Worm (Caenorhabditis elegans) whole organism, young adult: ENCODE results near the gene jmjd-3.3.
A peak's percentile ranks its signal among the peaks of the same experiment; 100 is the strongest.

ENCODE experiments used
- B0261.1 ChIP-seq: sonication (generic microtip); optimal IDR thresholded peaks from 2 replicates; lab custom pipeline; 2016; ENCODE audit warnings: mild to moderate bottlenecking, missing genetic modification characterization, moderate library complexity, missing compliant biosample characterization
- D2030.7 ChIP-seq: fragments of 200-800 bp; sonication (Bioruptor generic); IDR thresholded peaks from 2 replicates; pipeline ENCODE4 v1.3.6; 2022; ENCODE audit warnings: missing genetic modification reagents, missing genetic modification characterization, missing compliant biosample characterization
- F23B12.7 ChIP-seq: sonication (generic microtip); optimal IDR thresholded peaks from 2 replicates; lab custom pipeline; 2017; ENCODE audit warnings: missing genetic modification characterization, mild to moderate bottlenecking, missing compliant biosample characterization, antibody characterized with exemption, moderate library complexity; ENCODE audit not compliant: insufficient read depth
- F49E8.2 ChIP-seq: sonication (generic microtip); optimal IDR thresholded peaks from 3 replicates; lab custom pipeline; 2017; ENCODE audit warnings: missing genetic modification characterization, mild to moderate bottlenecking, missing compliant biosample characterization, antibody characterized with exemption, moderate library complexity; ENCODE audit not compliant: insufficient read depth
- F55B11.4 ChIP-seq: sonication (generic microtip); optimal IDR thresholded peaks from 2 replicates; lab custom pipeline; 2016; ENCODE audit warnings: missing compliant biosample characterization, missing genetic modification characterization, borderline replicate concordance; ENCODE audit not compliant: insufficient read depth
- K11D2.4 ChIP-seq: fragments of 200-800 bp; sonication (Bioruptor generic); IDR thresholded peaks from 2 replicates; pipeline ENCODE4 v1.3.6; 2022; ENCODE audit warnings: missing genetic modification reagents, missing genetic modification characterization, missing compliant biosample characterization
- Y53F4B.3 ChIP-seq: fragments of 200-800 bp; sonication (Bioruptor generic); IDR thresholded peaks from 2 replicates; pipeline ENCODE4 v1.3.6; 2022; ENCODE audit warnings: missing genetic modification reagents, missing genetic modification characterization, missing compliant biosample characterization
- Y79H2A.3 ChIP-seq: fragments of 200-800 bp; sonication (Bioruptor generic); conservative IDR thresholded peaks from 2 replicates; pipeline ENCODE4 v1.3.6; 2022; ENCODE audit warnings: missing genetic modification reagents, missing genetic modification characterization, missing compliant biosample characterization
- ama-1 ChIP-seq, 3 experiments: fragments of 150-350 bp in 1 of 3; sonication (generic microtip) in 2 of 3; optimal IDR thresholded peaks; 2 replicates each; lab custom pipeline; 2014 to 2018; ENCODE audit warnings: missing biosample characterization in 2 of 3, missing genetic modification characterization in 2 of 3, missing genetic modification reagents in 2 of 3
- atf-7 ChIP-seq: sonication (generic microtip); optimal IDR thresholded peaks from 2 replicates; lab custom pipeline; 2017; ENCODE audit warnings: mild to moderate bottlenecking, missing genetic modification characterization, missing compliant biosample characterization
- die-1 ChIP-seq: sonication (generic microtip); optimal IDR thresholded peaks from 2 replicates; lab custom pipeline; 2016; ENCODE audit warnings: missing genotype, mild to moderate bottlenecking, missing genetic modification characterization, missing compliant biosample characterization
- dox-1 ChIP-seq: fragments of 200-800 bp; sonication (Bioruptor generic); IDR thresholded peaks from 2 replicates; pipeline ENCODE4 v1.3.6; 2022; ENCODE audit warnings: missing genetic modification reagents, missing genetic modification characterization, missing compliant biosample characterization
- gei-17 ChIP-seq: fragments of 200-800 bp; sonication (Bioruptor generic); optimal IDR thresholded peaks from 2 replicates; lab custom pipeline; 2018; ENCODE audit warnings: mild to moderate bottlenecking, missing genetic modification characterization, missing compliant biosample characterization
- him-1 ChIP-seq: sonication (generic microtip); optimal IDR thresholded peaks from 2 replicates; lab custom pipeline; 2016; ENCODE audit warnings: missing genotype, missing genetic modification reagents, missing genetic modification characterization, missing compliant biosample characterization
- hlh-12 ChIP-seq: sonication (generic microtip); optimal IDR thresholded peaks from 2 replicates; lab custom pipeline; 2016; ENCODE audit warnings: missing genetic modification characterization, missing compliant biosample characterization
- hsf-1 ChIP-seq: fragments of 200-800 bp; sonication (Bioruptor generic); IDR thresholded peaks from 2 replicates; pipeline ENCODE4 v1.3.6; 2022; ENCODE audit warnings: missing genetic modification reagents, missing genetic modification characterization, missing compliant biosample characterization
- lag-1 ChIP-seq: fragments of 200-800 bp; sonication (Bioruptor generic); IDR thresholded peaks from 2 replicates; pipeline ENCODE4 v1.3.6; 2022; ENCODE audit warnings: missing genetic modification reagents, missing genetic modification characterization, missing compliant biosample characterization
- let-607 ChIP-seq, 2 experiments: fragments of 200-800 bp in 1 of 2; sonication (Bioruptor generic) in 1 of 2; sonication (generic microtip) in 1 of 2; optimal IDR thresholded peaks; 2 replicates each; lab custom pipeline; 2016 to 2018; ENCODE audit warnings: mild to moderate bottlenecking in 2 of 2, missing compliant biosample characterization in 2 of 2, missing genetic modification characterization in 2 of 2, moderate library complexity in 2 of 2, missing genotype in 1 of 2
- lin-26 ChIP-seq: fragments of 200-800 bp; sonication (Bioruptor generic); IDR thresholded peaks from 2 replicates; pipeline ENCODE4 v1.3.6; 2022; ENCODE audit warnings: missing genetic modification reagents, missing genetic modification characterization, missing compliant biosample characterization
- lin-54 ChIP-seq: fragments of 200-800 bp; sonication (Bioruptor generic); optimal IDR thresholded peaks from 2 replicates; lab custom pipeline; 2018; ENCODE audit warnings: mild to moderate bottlenecking, missing genetic modification characterization, missing compliant biosample characterization
- nfyb-1 ChIP-seq: fragments of 200-800 bp; sonication (Bioruptor generic); IDR thresholded peaks from 2 replicates; pipeline ENCODE4 v1.3.6; 2022; ENCODE audit warnings: missing genetic modification reagents, missing genetic modification characterization, missing compliant biosample characterization
- nhr-179 ChIP-seq: sonication (generic microtip); optimal IDR thresholded peaks from 2 replicates; lab custom pipeline; 2016; ENCODE audit warnings: mild to moderate bottlenecking, missing genetic modification characterization, missing compliant biosample characterization
- nhr-80 ChIP-seq: sonication (generic microtip); optimal IDR thresholded peaks from 2 replicates; lab custom pipeline; 2016; ENCODE audit warnings: missing genetic modification characterization, missing compliant biosample characterization
- rpc-1 ChIP-seq, 2 experiments: fragments of 150-350 bp in 1 of 2; sonication (generic microtip) in 1 of 2; optimal IDR thresholded peaks; 2 replicates each; lab custom pipeline; 2014 to 2018; ENCODE audit warnings: missing biosample characterization in 1 of 2, missing genetic modification characterization in 1 of 2, missing genetic modification reagents in 1 of 2, missing genotype in 1 of 2
- snpc-1.3 ChIP-seq: sonication (generic microtip); optimal IDR thresholded peaks from 2 replicates; lab custom pipeline; 2017; ENCODE audit warnings: missing genetic modification characterization, mild to moderate bottlenecking, missing compliant biosample characterization, antibody characterized with exemption, moderate library complexity, missing genotype, missing genetic modification reagents; ENCODE audit not compliant: insufficient read depth
- snpc-3.4 ChIP-seq: sonication (generic microtip); optimal IDR thresholded peaks from 2 replicates; lab custom pipeline; 2017; ENCODE audit warnings: missing genetic modification characterization, mild to moderate bottlenecking, missing compliant biosample characterization, antibody characterized with exemption, moderate library complexity, missing genotype, missing genetic modification reagents
- snpc-4 ChIP-seq, 5 experiments: fragments of 150-350 bp in 1 of 5; sonication (generic microtip) in 4 of 5; optimal IDR thresholded peaks; 2 replicates each; lab custom pipeline; 2014 to 2018; ENCODE audit warnings: missing genetic modification characterization in 5 of 5, missing biosample characterization in 3 of 5, antibody characterized with exemption in 2 of 5, mild to moderate bottlenecking in 2 of 5, missing compliant biosample characterization in 2 of 5, missing genotype in 2 of 5, moderate library complexity in 2 of 5, missing genetic modification reagents in 1 of 5
- tbp1 ChIP-seq: fragments of 200-800 bp; sonication (Bioruptor generic); optimal IDR thresholded peaks from 2 replicates; lab custom pipeline; 2018; ENCODE audit warnings: mild to moderate bottlenecking, missing genetic modification characterization, missing compliant biosample characterization
- tbx-9 ChIP-seq: sonication (generic microtip); optimal IDR thresholded peaks from 2 replicates; lab custom pipeline; 2016; ENCODE audit warnings: borderline replicate concordance, missing genetic modification characterization, inconsistent platforms, missing compliant biosample characterization
- unc-62 ChIP-seq: fragments of 150-350 bp; optimal IDR thresholded peaks from 2 replicates; lab custom pipeline; 2014; ENCODE audit warnings: missing biosample characterization, missing genetic modification reagents, missing genetic modification characterization

The jmjd-3.3 gene

ce11 chrX:13435790-13436472 lies at the start of gene jmjd-3.3:
Gene jmjd-3.3, plus strand, starts transcription at chrX:13436422.
- TF ChIP-seq atf-7 (tag; lab: Kevin White, UChicago) (no peak), lin-26 (GFP tag; lab: Robert Waterston, UW) (peak; percentile 44; the same call in 1 of the 2 replicates), D2030.7 (GFP tag; lab: Robert Waterston, UW) (peak; percentile 58; the same call in 1 of the 2 replicates), snpc-3.4 (peak; percentile 35), snpc-1.3 (tag; lab: Kevin White, UChicago) (peak; percentile 22), die-1 (peak; percentile 20), him-1 (peak; percentile 2), gei-17 (GFP tag; lab: Kevin White, UChicago) (no peak), Y79H2A.3 (GFP tag; lab: Robert Waterston, UW) (no peak), ama-1 (optimal IDR thresholded peaks at IDR 0.05; lab: Kevin White, UChicago) (no peak), ama-1 (GFP tag; optimal IDR thresholded peaks at IDR 0.05; lab: Kevin White, UChicago) (peak in 1 of 2 experiments; percentile 26), F49E8.2 (tag; lab: Kevin White, UChicago) (no peak), snpc-4 (GFP tag; optimal IDR thresholded peaks at IDR 0.05; lab: Kevin White, UChicago) (no peak), snpc-4 (tag; optimal IDR thresholded peaks at IDR 0.05; lab: Kevin White, UChicago) (peak in 1 of 4 experiments; percentile 47), rpc-1 (optimal IDR thresholded peaks at IDR 0.05; lab: Kevin White, UChicago) (peak; percentile 59), rpc-1 (tag; optimal IDR thresholded peaks at IDR 0.05; lab: Kevin White, UChicago) (peak; percentile 82), tbp1 (GFP tag; lab: Kevin White, UChicago) (peak; percentile 81), B0261.1 (tag; lab: Kevin White, UChicago) (peak; percentile 61)
- TF ChIP-seq, all 124 proteins: peak for 11

ce11 chrX:13387497-13387953 lies 48.7 kb upstream of the jmjd-3.3 start, which contains the start of gene C49F8.3:
Gene C49F8.3, minus strand, starts transcription at chrX:13387547.
- no peak for TF ChIP-seq nhr-179 (tag; lab: Kevin White, UChicago)
- peak in 1 of 2 experiments; percentile 63 for TF ChIP-seq let-607 (tag; optimal IDR thresholded peaks at IDR 0.05; lab: Kevin White, UChicago)

ce11 chrX:13388829-13389228 lies 47.4 kb upstream of the jmjd-3.3 start:
- TF ChIP-seq nfyb-1 (GFP tag; lab: Robert Waterston, UW) (no peak), unc-62 (GFP tag; lab: Kevin White, UChicago) (no peak), nhr-179 (tag; lab: Kevin White, UChicago) (no peak)

- TF ChIP-seq K11D2.4 (GFP tag; lab: Robert Waterston, UW) = no peak
- TF ChIP-seq rpc-1 (optimal IDR thresholded peaks at IDR 0.05; lab: Kevin White, UChicago) = no peak
- TF ChIP-seq rpc-1 (tag; optimal IDR thresholded peaks at IDR 0.05; lab: Kevin White, UChicago) = no peak
- no peak for TF ChIP-seq nhr-80 (tag; lab: Kevin White, UChicago)
- no peak for TF ChIP-seq hsf-1
- TF ChIP-seq tbx-9 (tag; lab: Kevin White, UChicago) = no peak
- no peak for TF ChIP-seq hlh-12 (tag; lab: Kevin White, UChicago)
- TF ChIP-seq F55B11.4 = no peak
- TF ChIP-seq Y53F4B.3 (GFP tag; lab: Robert Waterston, UW) = no peak
- no peak for TF ChIP-seq die-1
- no peak for TF ChIP-seq lin-54
- no peak for TF ChIP-seq dox-1 (GFP tag; lab: Robert Waterston, UW)
- no peak for TF ChIP-seq F23B12.7 (tag; lab: Kevin White, UChicago)
- TF ChIP-seq lag-1 (GFP tag; lab: Robert Waterston, UW) = no peak
These were observed 41.3 kb upstream of the jmjd-3.3 start, which contains the start of gene irld-2 for ce11 chrX:13394971-13395370. Gene irld-2, minus strand, starts transcription at chrX:13395071.
